Fruit fly (Drosophila melanogaster): ENCODE data around the gene ERp44.

The ERp44 gene

dm6 chrX:16278783-16279182 lies 18.7 kb downstream of the ERp44 start (continued):
- no peak for TF ChIP-seq Dll (GFP tag; IDR thresholded peaks at IDR 0.05; ENCODE audit: partially characterized antibody)
- no peak for TF ChIP-seq eyg (GFP tag; optimal IDR thresholded peaks at IDR 0.05)
- TF ChIP-seq Spps (tag; optimal IDR thresholded peaks at IDR 0.05) = peak; percentile 84
- peak; percentile 79 for TF ChIP-seq CG15601 (tag; optimal IDR thresholded peaks at IDR 0.05)
- TF ChIP-seq insv (GFP tag; optimal IDR thresholded peaks at IDR 0.05) = no peak
- no peak for TF ChIP-seq tio (GFP tag; optimal IDR thresholded peaks at IDR 0.05)
- no peak for TF ChIP-seq Neu2 (GFP tag; optimal IDR thresholded peaks at IDR 0.05; ENCODE audit: borderline replicate concordance)
- TF ChIP-seq CG12391 (tag; optimal IDR thresholded peaks at IDR 0.05) = peak; percentile 88
- TF ChIP-seq CG12236 (GFP tag; optimal IDR thresholded peaks at IDR 0.05) = peak; percentile 29
- peak; percentile 23 for TF ChIP-seq shn (GFP tag; optimal IDR thresholded peaks at IDR 0.05)
- no peak for TF ChIP-seq CG1792 (GFP tag; optimal IDR thresholded peaks at IDR 0.05)
- peak; percentile 39 for TF ChIP-seq CG12942 (GFP tag; optimal IDR thresholded peaks at IDR 0.05)
- TF ChIP-seq crp (GFP tag; optimal IDR thresholded peaks at IDR 0.05) = peak in 1 of 2 experiments; percentile 35
- peak; percentile 59 for TF ChIP-seq NFAT (GFP tag; IDR thresholded peaks at IDR 0.05)
- peak; percentile 61 for TF ChIP-seq Dek (tag; optimal IDR thresholded peaks at IDR 0.05)
- TF ChIP-seq kay (GFP tag; optimal IDR thresholded peaks at IDR 0.05) = no peak
- peak; percentile 93 for TF ChIP-seq vvl (GFP tag; IDR thresholded peaks at IDR 0.05)
- TF ChIP-seq CG4404 (GFP tag; IDR thresholded peaks at IDR 0.05) = peak; percentile 70
- TF ChIP-seq CG3995 (GFP tag; optimal IDR thresholded peaks at IDR 0.05) = no peak
- peak; percentile 75 for TF ChIP-seq CG18619 (GFP tag; optimal IDR thresholded peaks at IDR 0.05)
- peak; percentile 86 for TF ChIP-seq Oli (tag; optimal IDR thresholded peaks at IDR 0.05)
- peak; percentile 27 for TF ChIP-seq pb (GFP tag; optimal IDR thresholded peaks at IDR 0.05)
- peak; percentile 5 for TF ChIP-seq Dad (GFP tag; optimal IDR thresholded peaks at IDR 0.05)
- TF ChIP-seq CG33557 (GFP tag; optimal IDR thresholded peaks at IDR 0.05) = peak; percentile 91
- TF ChIP-seq dmrt11E (tag; optimal IDR thresholded peaks at IDR 0.05) = peak; percentile 88
- no peak for TF ChIP-seq Poxn (GFP tag; IDR thresholded peaks at IDR 0.05)
- peak; percentile 20 for TF ChIP-seq lilli (GFP tag; optimal IDR thresholded peaks at IDR 0.05)
- peak; percentile 68; the same call in 2 of the 3 replicates for TF ChIP-seq CG7357 (GFP tag; IDR thresholded peaks at IDR 0.05)
- peak; percentile 85 for TF ChIP-seq CG5180 (GFP tag; optimal IDR thresholded peaks at IDR 0.05)
- peak; percentile 75 for TF ChIP-seq CG3407 (GFP tag; optimal IDR thresholded peaks at IDR 0.05)
- no peak for TF ChIP-seq Tbp (GFP tag; optimal IDR thresholded peaks at IDR 0.05)
- TF ChIP-seq gem (tag; optimal IDR thresholded peaks at IDR 0.05) = peak; percentile 89
- TF ChIP-seq CG5245 (GFP tag; optimal IDR thresholded peaks at IDR 0.05) = peak; percentile 70
- TF ChIP-seq CG10147 (GFP tag; optimal IDR thresholded peaks at IDR 0.05) = peak; percentile 71
- TF ChIP-seq slp2 (GFP tag; optimal IDR thresholded peaks at IDR 0.05) = peak; percentile 34
- peak; percentile 81 for TF ChIP-seq odd (GFP tag; optimal IDR thresholded peaks at IDR 0.05)
- peak; percentile 62 for TF ChIP-seq CG11696 (GFP tag; IDR thresholded peaks at IDR 0.05)
- no peak for TF ChIP-seq CHES-1-like (GFP tag; optimal IDR thresholded peaks at IDR 0.05)
- TF ChIP-seq tin (GFP tag; optimal IDR thresholded peaks at IDR 0.05) = peak; percentile 80
- TF ChIP-seq Jarid2 (GFP tag; optimal IDR thresholded peaks at IDR 0.05) = peak; percentile 22
- peak; percentile 46 for TF ChIP-seq CG6272 (GFP tag; IDR thresholded peaks at IDR 0.05)
- peak; percentile 15 for TF ChIP-seq CG12744 (GFP tag; optimal IDR thresholded peaks at IDR 0.05)
- TF ChIP-seq NfI (GFP tag; optimal IDR thresholded peaks at IDR 0.05) = peak; percentile 82
- peak; percentile 60; the same call in 1 of the 2 replicates for TF ChIP-seq CG31224 (GFP tag; IDR thresholded peaks at IDR 0.05)
- peak; percentile 59; the same call in 2 of the 3 replicates for TF ChIP-seq CG17361 (GFP tag; IDR thresholded peaks at IDR 0.05)
- TF ChIP-seq ERR (GFP tag; optimal IDR thresholded peaks at IDR 0.05) = no peak
- no peak for TF ChIP-seq gcm2 (GFP tag; optimal IDR thresholded peaks at IDR 0.05)
- TF ChIP-seq MBD-R2 (GFP tag; IDR thresholded peaks at IDR 0.05) = peak; percentile 40; the same call in 1 of the 2 replicates
- TF ChIP-seq CG6791 (GFP tag; IDR thresholded peaks at IDR 0.05; ENCODE audit: partially characterized antibody) = no peak
- peak; percentile 83 for TF ChIP-seq tap (tag; optimal IDR thresholded peaks at IDR 0.05)
- TF ChIP-seq Xbp1 (GFP tag; optimal IDR thresholded peaks at IDR 0.05) = peak; percentile 76

All from whole organism, embryonic.